Worm (Caenorhabditis elegans) whole organism, late embryonic: Measurements from ENCODE around the gene fbxa-218.

Experiments used
- F13H6.1 ChIP-seq: sonication (generic microtip); optimal IDR thresholded peaks from 2 replicates; lab custom pipeline; 2016; ENCODE audit warnings: missing genetic modification characterization, missing compliant biosample characterization
- Y22D7AL.16 ChIP-seq: sonication (generic microtip); optimal IDR thresholded peaks from 2 replicates; lab custom pipeline; 2016; ENCODE audit warnings: missing genetic modification characterization, missing compliant biosample characterization
- ahr-1 ChIP-seq: sonication (generic microtip); optimal IDR thresholded peaks from 2 replicates; lab custom pipeline; 2016; ENCODE audit warnings: missing genetic modification characterization, missing compliant biosample characterization
- ceh-18 ChIP-seq: sonication (generic microtip); optimal IDR thresholded peaks from 2 replicates; lab custom pipeline; 2016; ENCODE audit warnings: missing genetic modification characterization, missing compliant biosample characterization
- ceh-19 ChIP-seq: fragments of 200-800 bp; sonication (Bioruptor generic); optimal IDR thresholded peaks from 2 replicates; lab custom pipeline; 2018; ENCODE audit warnings: mild to moderate bottlenecking, missing genetic modification characterization, missing compliant biosample characterization
- ceh-2 ChIP-seq: sonication (generic microtip); optimal IDR thresholded peaks from 2 replicates; lab custom pipeline; 2016; ENCODE audit warnings: missing genotype, missing genetic modification characterization, missing compliant biosample characterization
- ceh-24 ChIP-seq: sonication (generic microtip); optimal IDR thresholded peaks from 2 replicates; lab custom pipeline; 2016; ENCODE audit warnings: mild to moderate bottlenecking, missing genetic modification characterization, missing compliant biosample characterization
- ceh-31 ChIP-seq: sonication (generic microtip); optimal IDR thresholded peaks from 2 replicates; lab custom pipeline; 2016; ENCODE audit warnings: missing genetic modification characterization, missing compliant biosample characterization
- ceh-48 ChIP-seq: sonication (generic microtip); optimal IDR thresholded peaks from 2 replicates; lab custom pipeline; 2016; ENCODE audit warnings: missing genetic modification characterization, inconsistent platforms, missing compliant biosample characterization
- ceh-9 ChIP-seq: sonication (generic microtip); optimal IDR thresholded peaks from 2 replicates; lab custom pipeline; 2016; ENCODE audit warnings: mild to moderate bottlenecking, missing genetic modification characterization, inconsistent platforms, missing compliant biosample characterization
- dmd-4 ChIP-seq: sonication (generic microtip); optimal IDR thresholded peaks from 2 replicates; lab custom pipeline; 2016; ENCODE audit warnings: borderline replicate concordance, missing genetic modification characterization, missing compliant biosample characterization
- ets-4 ChIP-seq: sonication (generic microtip); optimal IDR thresholded peaks from 2 replicates; lab custom pipeline; 2016; ENCODE audit warnings: missing genetic modification characterization, missing compliant biosample characterization
- fax-1 ChIP-seq: sonication (generic microtip); optimal IDR thresholded peaks from 2 replicates; lab custom pipeline; 2016; ENCODE audit warnings: missing genotype, missing genetic modification characterization, missing compliant biosample characterization
- gmeb-2 ChIP-seq: sonication (generic microtip); optimal IDR thresholded peaks from 2 replicates; lab custom pipeline; 2016; ENCODE audit warnings: missing genetic modification characterization, inconsistent platforms, missing compliant biosample characterization
- hlh-13 ChIP-seq: fragments of 200-800 bp; sonication (Bioruptor generic); optimal IDR thresholded peaks from 2 replicates; lab custom pipeline; 2018; ENCODE audit warnings: mild to moderate bottlenecking, missing genetic modification characterization, missing compliant biosample characterization
- hlh-30 ChIP-seq: sonication (generic microtip); optimal IDR thresholded peaks from 2 replicates; lab custom pipeline; 2017; ENCODE audit warnings: antibody characterized with exemption, missing genetic modification characterization, missing compliant biosample characterization; ENCODE audit not compliant: insufficient read depth
- hlh-6 ChIP-seq: sonication (generic microtip); optimal IDR thresholded peaks from 2 replicates; lab custom pipeline; 2016; ENCODE audit warnings: missing genotype, missing genetic modification characterization, missing compliant biosample characterization
- lim-6 ChIP-seq: sonication (generic microtip); optimal IDR thresholded peaks from 2 replicates; lab custom pipeline; 2016; ENCODE audit warnings: missing genetic modification characterization, missing compliant biosample characterization
- lin-11 ChIP-seq: fragments of 200-800 bp; sonication (Bioruptor generic); optimal IDR thresholded peaks from 2 replicates; lab custom pipeline; 2018; ENCODE audit warnings: mild to moderate bottlenecking, missing genetic modification characterization, missing compliant biosample characterization
- nfya-1 ChIP-seq: sonication (generic microtip); optimal IDR thresholded peaks from 2 replicates; lab custom pipeline; 2017; ENCODE audit warnings: missing genetic modification characterization, mild to moderate bottlenecking, missing compliant biosample characterization, antibody characterized with exemption, moderate library complexity
- pha-2 ChIP-seq: sonication (generic microtip); optimal IDR thresholded peaks from 2 replicates; lab custom pipeline; 2017; ENCODE audit warnings: mild to moderate bottlenecking, missing genetic modification characterization, missing compliant biosample characterization
- ref-2 ChIP-seq: sonication (generic microtip); optimal IDR thresholded peaks from 2 replicates; lab custom pipeline; 2016; ENCODE audit warnings: missing genetic modification characterization, missing compliant biosample characterization
- sox-2 ChIP-seq: fragments of 200-800 bp; sonication (Bioruptor generic); IDR thresholded peaks from 2 replicates; pipeline ENCODE4 v1.3.6; 2022; ENCODE audit warnings: missing genetic modification reagents, missing genetic modification characterization, missing compliant biosample characterization
- tbx-7 ChIP-seq: sonication (generic microtip); optimal IDR thresholded peaks from 2 replicates; lab custom pipeline; 2016; ENCODE audit warnings: missing genotype, missing genetic modification characterization, missing compliant biosample characterization
- unc-3 ChIP-seq, 2 experiments: fragments of 200-800 bp in 1 of 2; sonication (Bioruptor generic) in 1 of 2; sonication (generic microtip) in 1 of 2; conservative IDR thresholded peaks in 1 of 2; optimal IDR thresholded peaks in 1 of 2; 2 replicates each; pipeline versions ENCODE4 v1.3.6 to Lab custom; 2016 to 2022; ENCODE audit warnings: missing compliant biosample characterization in 2 of 2, missing genetic modification characterization in 2 of 2, missing genetic modification reagents in 1 of 2
- unc-42 ChIP-seq: sonication (generic microtip); optimal IDR thresholded peaks from 2 replicates; lab custom pipeline; 2016; ENCODE audit warnings: missing genotype, missing genetic modification characterization, missing compliant biosample characterization
- zip-5 ChIP-seq: sonication (generic microtip); optimal IDR thresholded peaks from 2 replicates; lab custom pipeline; 2016; ENCODE audit warnings: missing genetic modification characterization, missing compliant biosample characterization
- ztf-16 ChIP-seq: sonication (generic microtip); optimal IDR thresholded peaks from 2 replicates; lab custom pipeline; 2017; ENCODE audit warnings: missing genetic modification characterization, missing compliant biosample characterization

Gene fbxa-218

DNA sequence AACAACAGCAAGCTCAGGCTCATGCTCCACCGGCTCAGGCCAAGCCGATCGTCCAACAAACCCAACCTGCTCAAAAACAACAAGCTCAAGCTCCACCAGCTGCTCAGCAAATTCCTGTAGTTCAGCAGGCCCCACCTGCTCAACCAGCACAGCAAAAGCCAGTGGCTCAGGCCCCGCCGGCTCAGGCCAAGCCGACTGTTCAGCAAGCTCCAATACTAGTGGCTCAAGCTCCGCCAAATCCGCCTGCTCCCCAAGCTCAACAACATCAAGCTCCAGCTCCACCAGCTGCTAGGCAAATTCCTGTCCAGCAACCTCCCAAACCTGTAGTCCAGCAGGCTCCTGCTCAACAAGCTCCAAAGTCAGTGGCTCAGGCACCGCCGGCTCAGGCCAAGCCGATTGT, 33.5 kb downstream of the fbxa-218 start:
- TF ChIP-seq unc-42 (tag; lab: Kevin White, UChicago): no peak
- no peak for TF ChIP-seq Y22D7AL.16 (tag; lab: Kevin White, UChicago)
- TF ChIP-seq ets-4 (tag; lab: Kevin White, UChicago): no peak
- TF ChIP-seq zip-5 (tag; lab: Kevin White, UChicago): no peak
- no peak for TF ChIP-seq ceh-48 (tag; lab: Kevin White, UChicago)
- TF ChIP-seq lin-11: no peak
- TF ChIP-seq ceh-31 (tag; lab: Kevin White, UChicago): no peak
- no peak for TF ChIP-seq ceh-18
- no peak for TF ChIP-seq hlh-6 (tag; lab: Kevin White, UChicago)
- no peak for TF ChIP-seq ref-2 (tag; lab: Kevin White, UChicago)
- TF ChIP-seq tbx-7 (tag; lab: Kevin White, UChicago): no peak
- TF ChIP-seq ztf-16 (tag; lab: Kevin White, UChicago): no peak
- no peak for TF ChIP-seq sox-2 (GFP tag; lab: Robert Waterston, UW)
- no peak for TF ChIP-seq dmd-4 (tag; lab: Kevin White, UChicago)

DNA sequence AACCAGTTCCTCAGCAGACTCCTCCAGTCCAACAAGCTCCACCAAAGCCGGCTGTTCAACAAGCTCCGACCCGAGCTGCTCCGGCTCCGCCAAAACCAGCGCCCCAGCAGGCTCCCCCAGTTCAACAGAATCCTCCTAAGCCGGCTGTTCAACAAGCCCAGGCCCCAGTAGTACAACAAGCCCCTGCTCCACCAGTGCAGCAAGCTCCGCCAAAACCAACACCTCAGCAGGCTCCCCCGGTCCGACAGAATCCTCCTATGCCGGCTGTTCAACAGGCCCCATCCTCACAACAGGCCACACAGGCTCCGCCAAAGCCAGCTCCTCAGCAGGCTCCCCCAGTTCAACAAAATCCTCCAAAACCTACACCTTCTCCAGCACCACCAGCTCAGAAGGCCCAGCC, 34.3 kb downstream of the fbxa-218 start:
- TF ChIP-seq dmd-4 (tag; lab: Kevin White, UChicago): no peak

DNA sequence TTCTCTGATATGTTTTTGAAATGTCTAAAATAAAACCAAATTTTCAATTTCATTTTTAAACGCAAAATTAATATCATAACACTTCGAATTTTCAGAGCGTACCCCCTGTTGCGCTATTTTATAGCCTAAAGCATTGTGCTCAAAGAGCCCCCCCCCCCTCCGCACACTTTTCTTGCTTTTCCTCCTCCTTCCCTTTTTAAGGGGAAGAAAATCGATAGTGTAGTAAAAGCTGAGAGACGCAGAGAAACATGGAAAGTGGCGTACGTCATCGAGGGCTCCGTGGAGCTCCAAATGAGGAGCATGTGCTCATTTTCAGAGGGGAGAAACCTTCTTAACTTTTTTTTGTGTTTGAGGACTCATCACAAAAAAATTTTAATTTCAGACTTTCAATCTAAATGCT, 36.2 kb downstream of the fbxa-218 start, which contains the start of gene cccp-1:
cccp-1 (plus strand) TSS at position 377 of the 400 bp plus-strand sequence.
- TF ChIP-seq fax-1 (tag; lab: Kevin White, UChicago): no peak
- no peak for TF ChIP-seq lim-6 (tag; lab: Kevin White, UChicago)
- TF ChIP-seq unc-42 (tag; lab: Kevin White, UChicago): peak; percentile 39
- peak; percentile 39 for TF ChIP-seq ceh-31 (tag; lab: Kevin White, UChicago)
- peak; percentile 25 for TF ChIP-seq nfya-1 (tag; lab: Kevin White, UChicago)
- no peak for TF ChIP-seq pha-2 (tag; lab: Kevin White, UChicago)
- TF ChIP-seq ceh-48 (tag; lab: Kevin White, UChicago): peak; percentile 95
- no peak for TF ChIP-seq ceh-2
- peak; percentile 7 for TF ChIP-seq ceh-19 (GFP tag; lab: Kevin White, UChicago)

DNA sequence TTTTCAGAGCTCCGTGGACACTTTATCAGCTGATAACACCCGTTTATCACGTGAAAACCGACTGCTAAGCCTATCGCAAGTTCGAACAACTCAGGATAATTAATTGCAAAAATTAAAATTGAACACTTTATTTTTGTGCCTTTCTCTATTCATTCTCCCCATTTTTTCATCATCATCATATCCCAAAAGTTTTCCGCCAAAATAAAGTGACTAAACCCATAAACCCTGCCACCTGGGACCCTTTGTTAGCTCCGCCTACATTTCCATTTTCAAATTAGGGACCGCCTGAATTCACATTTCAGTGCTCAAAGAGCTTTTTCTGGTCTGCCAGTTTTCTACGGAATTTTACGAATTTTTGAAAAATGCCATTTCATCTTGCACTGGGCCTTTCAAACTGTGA, 48.1 kb downstream of the fbxa-218 start, which contains the start of gene arrd-16:
arrd-16 (plus strand) TSS at position 301 of the 400 bp plus-strand sequence.
- no peak for TF ChIP-seq ceh-31 (tag; lab: Kevin White, UChicago)
- no peak for TF ChIP-seq unc-3 (GFP tag; conservative IDR thresholded peaks at IDR 0.05; lab: Robert Waterston, UW)
- no peak for TF ChIP-seq unc-3 (tag; optimal IDR thresholded peaks at IDR 0.05; lab: Kevin White, UChicago)
- no peak for TF ChIP-seq pha-2 (tag; lab: Kevin White, UChicago)
- no peak for TF ChIP-seq ceh-24 (tag; lab: Kevin White, UChicago)
- no peak for TF ChIP-seq ceh-48 (tag; lab: Kevin White, UChicago)
- no peak for TF ChIP-seq ahr-1 (tag; lab: Kevin White, UChicago)
- no peak for TF ChIP-seq hlh-30 (tag; lab: Kevin White, UChicago)
- TF ChIP-seq zip-5 (tag; lab: Kevin White, UChicago): no peak
- TF ChIP-seq ceh-9 (tag; lab: Kevin White, UChicago): no peak
- no peak for TF ChIP-seq gmeb-2 (tag; lab: Kevin White, UChicago)
- no peak for TF ChIP-seq F13H6.1 (tag; lab: Kevin White, UChicago)
- TF ChIP-seq hlh-13 (GFP tag; lab: Kevin White, UChicago): no peak
- no peak for TF ChIP-seq unc-42 (tag; lab: Kevin White, UChicago)
